Fruit fly (Drosophila melanogaster) whole organism, wandering third instar larva: Measurements from ENCODE around the gene CG46519.
"Not testable (repeated sequence)": the region's sequence is repeated elsewhere in the genome, so short reads cannot be mapped to it uniquely, and the experiment has no call there.

Source experiments
- CG32264 ChIP-seq: fragments of 200-800 bp; sonication (Bioruptor generic); optimal IDR thresholded peaks from 2 replicates; lab custom pipeline; 2016; ENCODE audit warnings: missing biosample characterization, missing genetic modification characterization
- CG9705 ChIP-seq: fragments of 200-800 bp; sonication (Bioruptor generic); optimal IDR thresholded peaks from 2 replicates; lab custom pipeline; 2018; ENCODE audit warnings: missing biosample characterization, mild to moderate bottlenecking, missing genetic modification characterization
- Dif ChIP-seq: fragments of 200-275, 200-300 bp; sonication (Bioruptor generic); optimal IDR thresholded peaks from 2 replicates; lab custom pipeline; 2018; ENCODE audit warnings: missing biosample characterization, missing genetic modification characterization; ENCODE audit not compliant: partially characterized antibody
- GATAd ChIP-seq: sonication (Bioruptor generic); optimal IDR thresholded peaks from 2 replicates; lab custom pipeline; 2016; ENCODE audit warnings: missing biosample characterization, missing genetic modification characterization
- Hnf4 ChIP-seq: fragments of 200-800 bp; sonication (Bioruptor generic); optimal IDR thresholded peaks from 2 replicates; lab custom pipeline; 2016; ENCODE audit warnings: missing biosample characterization, mild to moderate bottlenecking, missing genetic modification characterization
- OdsH ChIP-seq: fragments of 200-800 bp; sonication (Bioruptor generic); optimal IDR thresholded peaks from 2 replicates; lab custom pipeline; 2016; ENCODE audit warnings: missing biosample characterization, mild to moderate bottlenecking, missing genetic modification characterization
- br ChIP-seq: fragments of 200-800 bp; sonication (Bioruptor generic); optimal IDR thresholded peaks from 2 replicates; lab custom pipeline; 2016; ENCODE audit warnings: missing biosample characterization, missing genetic modification characterization
- dl ChIP-seq, 2 experiments: fragments of 175-275, 200-275 bp in 1 of 2; fragments of 200-275 bp in 1 of 2; sonication (Bioruptor generic); optimal IDR thresholded peaks; lab custom pipeline; 2018; ENCODE audit warnings: mild to moderate bottlenecking in 2 of 2, missing biosample characterization in 2 of 2, missing genetic modification characterization in 2 of 2, moderate library complexity in 2 of 2; ENCODE audit not compliant: partially characterized antibody in 2 of 2, insufficient read depth in 1 of 2
- dmrt93B ChIP-seq: fragments of 200-800 bp; sonication (Bioruptor generic); optimal IDR thresholded peaks from 2 replicates; lab custom pipeline; 2018; ENCODE audit warnings: missing biosample characterization, mild to moderate bottlenecking, missing genetic modification characterization
- fru ChIP-seq: fragments of 200-800 bp; sonication (Bioruptor generic); optimal IDR thresholded peaks from 3 replicates; lab custom pipeline; 2016; ENCODE audit warnings: missing biosample characterization, mild to moderate bottlenecking, missing genetic modification characterization
- lola ChIP-seq: fragments of >200 bp; optimal IDR thresholded peaks from 2 replicates; lab custom pipeline; 2017; ENCODE audit warnings: missing biosample characterization, missing genetic modification characterization
- sage ChIP-seq: fragments of 200-800 bp; sonication (Bioruptor generic); optimal IDR thresholded peaks from 2 replicates; lab custom pipeline; 2016; ENCODE audit warnings: missing biosample characterization, mild to moderate bottlenecking, missing genetic modification characterization
- usp ChIP-seq: fragments of >200 bp; optimal IDR thresholded peaks from 2 replicates; lab custom pipeline; 2017; ENCODE audit warnings: missing biosample characterization, missing genetic modification characterization

DNA sequence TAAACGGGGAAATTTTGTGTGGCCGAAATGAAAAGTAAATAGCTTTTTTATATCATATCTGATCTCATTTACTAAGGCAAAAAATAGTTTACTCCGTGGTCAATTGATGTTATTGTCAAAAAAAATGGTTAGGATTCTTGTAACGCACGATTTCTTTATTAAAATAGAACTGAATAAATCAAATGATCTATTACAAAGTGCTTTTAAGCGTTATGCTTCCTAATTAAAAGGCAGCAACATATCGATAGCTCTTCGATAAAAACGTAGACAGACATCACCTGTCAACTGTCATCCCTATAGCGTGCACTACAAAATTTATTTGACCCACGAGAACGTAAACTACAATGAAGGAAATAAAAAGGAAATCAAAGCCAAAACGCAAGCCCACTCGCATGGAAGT, 5.1 kb upstream of the CG46519 start, which contains the start of gene CG46518:
- TF ChIP-seq usp (GFP tag; lab: Kevin White, UChicago); CG9705; OdsH (GFP tag; lab: Kevin White, UChicago); dmrt93B (GFP tag; lab: Kevin White, UChicago); lola (GFP tag; lab: Kevin White, UChicago); br (GFP tag; lab: Kevin White, UChicago); Hnf4; GATAd (GFP tag; lab: Kevin White, UChicago); Dif; sage; fru; dl (GFP tag; optimal IDR thresholded peaks at IDR 0.05; lab: Kevin White, UChicago; ENCODE audit: insufficient read depth in 1 of 2, partially characterized antibody in 2 of 2); CG32264 (GFP tag; lab: Kevin White, UChicago): not testable (repeated sequence)
